Worm (Caenorhabditis elegans): ENCODE data around the gene nep-22.

nep-22 gene

DNA sequence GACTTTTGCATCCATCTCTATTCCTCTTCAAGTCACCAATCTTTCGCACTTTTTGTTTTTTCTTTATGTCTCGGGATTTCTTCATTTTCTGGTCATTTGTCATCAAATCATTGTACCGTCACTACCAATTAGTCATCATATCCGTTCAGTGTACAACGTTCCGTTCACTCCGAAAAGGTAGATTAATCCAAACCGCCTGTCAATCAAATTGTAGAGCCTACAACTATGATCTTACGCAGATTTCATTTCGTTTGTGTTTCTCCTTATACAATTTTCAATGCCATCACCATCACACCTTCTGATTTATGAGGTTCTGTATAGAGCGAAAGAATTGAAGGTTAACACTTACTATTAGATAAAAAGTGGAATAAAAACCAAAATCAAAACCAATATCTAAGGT lies 51.5 kb downstream of the nep-22 start:
- TF ChIP-seq nhr-11 (tag; optimal IDR thresholded peaks at IDR 0.05) (no peak), swsn-7 (tag; optimal IDR thresholded peaks at IDR 0.05) (no peak), lin-14 (GFP tag; optimal IDR thresholded peaks at IDR 0.05) (peak; percentile 62), efl-3 (GFP tag; optimal IDR thresholded peaks at IDR 0.05) (no peak), dsc-1 (tag; optimal IDR thresholded peaks at IDR 0.05) (no peak), skn-1 (tag; optimal IDR thresholded peaks at IDR 0.05) (peak; percentile 6), elt-3 (tag; optimal IDR thresholded peaks at IDR 0.05) (no peak), nhr-71 (tag; optimal IDR thresholded peaks at IDR 0.05) (peak; percentile 18), pax-3 (tag; optimal IDR thresholded peaks at IDR 0.05) (no peak), egl-27 (tag; optimal IDR thresholded peaks at IDR 0.05) (no peak), Y116A8C.19 (tag; optimal IDR thresholded peaks at IDR 0.05; ENCODE audit: borderline replicate concordance) (no peak), ztf-4 (tag; optimal IDR thresholded peaks at IDR 0.05) (no peak), nhr-85 (tag) (peak; percentile 86), blmp-1 (tag; optimal IDR thresholded peaks at IDR 0.05) (peak; percentile 33), irx-1 (tag; optimal IDR thresholded peaks at IDR 0.05) (peak; percentile 36), ces-1 (GFP tag; optimal IDR thresholded peaks at IDR 0.05) (no peak), F16B12.6 (tag; optimal IDR thresholded peaks at IDR 0.05) (no peak), rnt-1 (tag; optimal IDR thresholded peaks at IDR 0.05) (peak; percentile 13), nhr-28 (tag; optimal IDR thresholded peaks at IDR 0.05) (no peak), nhr-47 (tag; optimal IDR thresholded peaks at IDR 0.05) (no peak), C34B4.2 (tag; optimal IDR thresholded peaks at IDR 0.05) (no peak), mep-1 (tag; optimal IDR thresholded peaks at IDR 0.05) (peak; percentile 73), nhr-76 (tag; optimal IDR thresholded peaks at IDR 0.05) (no peak), lin-13 (GFP tag; optimal IDR thresholded peaks at IDR 0.05) (peak; percentile 10), snu-23 (GFP tag; optimal IDR thresholded peaks at IDR 0.05) (no peak)

Data from whole organism, L1 larva.